Fruit fly (Drosophila melanogaster) whole organism, adult: Measurements from ENCODE around the gene CG31068.

Source experiments
- CG5204 ChIP-seq: fragments of 200-800 bp; sonication (Bioruptor generic); optimal IDR thresholded peaks from 2 replicates; lab custom pipeline; 2016; ENCODE audit warnings: missing biosample characterization, missing genetic modification characterization
- kay ChIP-seq: fragments of 200-800 bp; sonication (Bioruptor generic); peaks from one replicate; lab custom pipeline; 2016; ENCODE audit warnings: missing biosample characterization, missing genetic modification characterization, borderline replicate concordance
- pad ChIP-seq: fragments of 200-800 bp; sonication (Bioruptor generic); optimal IDR thresholded peaks from 3 replicates; lab custom pipeline; 2017; ENCODE audit warnings: missing biosample characterization, missing genetic modification characterization, mild to moderate bottlenecking, moderate library complexity, missing genetic modification reagents

DNA sequence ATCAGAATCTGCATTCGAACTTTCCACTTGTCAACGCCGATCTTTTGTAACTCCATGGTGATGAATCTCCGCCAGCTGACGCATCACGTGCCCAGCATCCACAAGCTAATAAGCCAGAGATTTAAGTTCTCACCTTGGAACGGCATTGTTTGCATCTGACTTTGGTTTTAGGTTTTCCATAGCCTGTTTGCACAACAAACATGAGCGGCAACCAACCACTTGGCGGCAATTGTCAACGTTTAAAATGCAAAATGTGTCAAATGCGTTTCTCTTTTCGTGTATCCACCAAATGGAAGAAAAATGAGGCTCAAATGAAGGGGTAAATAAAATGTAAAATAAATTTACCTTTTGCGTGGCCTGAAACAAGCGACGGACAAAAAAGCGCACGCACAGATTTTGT, 31.2 kb upstream of the CG31068 start:
- TF ChIP-seq CG5204 (GFP tag; lab: Kevin White, UChicago) (no peak), pad (GFP tag; lab: Kevin White, UChicago) (no peak), kay (GFP tag; lab: Kevin White, UChicago) (no peak)
